Worm (Caenorhabditis elegans): ENCODE measurements around the gene hacd-1.

hacd-1 gene

ce11 chrV:1438832-1439231, 21.3 kb upstream of the hacd-1 start, which contains the start of gene R09B5.11:
Gene R09B5.11 (plus strand): TSS chrV:1439205.
- TF ChIP-seq F23B12.7 (tag; optimal IDR thresholded peaks at IDR 0.05; ENCODE audit: insufficient read depth) (no peak), let-607 (tag; optimal IDR thresholded peaks at IDR 0.05) (no peak), K11D2.4 (GFP tag; IDR thresholded peaks at IDR 0.05) (peak; percentile 20; the same call in 1 of the 2 replicates), nhr-80 (tag; optimal IDR thresholded peaks at IDR 0.05) (no peak), nhr-179 (tag; optimal IDR thresholded peaks at IDR 0.05) (no peak), Y53G8AR.9 (GFP tag; conservative IDR thresholded peaks at IDR 0.05) (no peak), ztf-26 (tag; optimal IDR thresholded peaks at IDR 0.05) (peak; percentile 29), aptf-2 (GFP tag; conservative IDR thresholded peaks at IDR 0.05) (no peak), cebp-1 (GFP tag; IDR thresholded peaks at IDR 0.05) (no peak), cebp-1 (tag; optimal IDR thresholded peaks at IDR 0.05) (no peak), pha-4 (tag; optimal IDR thresholded peaks at IDR 0.05) (no peak), D2030.7 (GFP tag; IDR thresholded peaks at IDR 0.05) (no peak), lir-1 (GFP tag; conservative IDR thresholded peaks at IDR 0.05) (no peak), T07F8.4 (tag; optimal IDR thresholded peaks at IDR 0.05) (no peak), snpc-3.4 (tag; optimal IDR thresholded peaks at IDR 0.05) (no peak), Y79H2A.3 (GFP tag; conservative IDR thresholded peaks at IDR 0.05) (no peak), ztf-6 (GFP tag; IDR thresholded peaks at IDR 0.05) (no peak), chd-7 (tag; optimal IDR thresholded peaks at IDR 0.05) (no peak), lin-40 (tag; optimal IDR thresholded peaks at IDR 0.05) (peak; percentile 29)

- TF ChIP-seq tbp1 (GFP tag; optimal IDR thresholded peaks at IDR 0.05) = no peak
- no peak for TF ChIP-seq dpff-1 (tag; optimal IDR thresholded peaks at IDR 0.05)
- no peak for TF ChIP-seq let-526 (GFP tag; IDR thresholded peaks at IDR 0.05)
- TF ChIP-seq D2030.7 (GFP tag; IDR thresholded peaks at IDR 0.05) = no peak
- TF ChIP-seq madf-8 (GFP tag; conservative IDR thresholded peaks at IDR 0.05) = no peak
- no peak for TF ChIP-seq F33H1.4 (GFP tag; IDR thresholded peaks at IDR 0.05)
Measured at ce11 chrV:1442042-1442441, 18.1 kb upstream of the hacd-1 start, which contains the start of gene cnc-11. Gene cnc-11 (plus strand): TSS chrV:1442342.

- no peak for TF ChIP-seq T07F8.4 (tag; optimal IDR thresholded peaks at IDR 0.05)
- no peak for TF ChIP-seq bed-2 (GFP tag; IDR thresholded peaks at IDR 0.05)
- TF ChIP-seq let-607 (tag; optimal IDR thresholded peaks at IDR 0.05) = no peak
Measured at ce11 chrV:1444180-1444579, 16.0 kb upstream of the hacd-1 start, which contains the start of gene cnc-1. Gene cnc-1 (minus strand): TSS chrV:1444280.

ce11 chrV:1445081-1445480, 15.1 kb upstream of the hacd-1 start, which contains the start of gene cnc-5:
Gene cnc-5 (plus strand): TSS chrV:1445381.
- TF ChIP-seq zfh-2 (GFP tag; conservative IDR thresholded peaks at IDR 0.05) (no peak), B0261.1 (tag; optimal IDR thresholded peaks at IDR 0.05) (no peak), Y53G8AR.9 (GFP tag; conservative IDR thresholded peaks at IDR 0.05) (no peak), efl-1 (GFP tag; optimal IDR thresholded peaks at IDR 0.05) (no peak), lin-54 (GFP tag; optimal IDR thresholded peaks at IDR 0.05) (no peak), ztf-25 (GFP tag; IDR thresholded peaks at IDR 0.05) (no peak), hmg-1.2 (GFP tag; IDR thresholded peaks at IDR 0.05) (no peak), ceh-40 (GFP tag; IDR thresholded peaks at IDR 0.05) (no peak), athp-1 (tag; optimal IDR thresholded peaks at IDR 0.05) (no peak), pbrm-1 (GFP tag; IDR thresholded peaks at IDR 0.05) (no peak)

Measured in whole organism, young adult.